Fruit fly (Drosophila melanogaster) S2 (cell line): ENCODE measurements around the gene beat-Ia.

Source experiments
- CG8478 ChIP-seq: fragments of >200 bp; optimal IDR thresholded peaks from 2 replicates; lab custom pipeline; 2018
- CTCF ChIP-seq, 2 experiments: fragments of >200 bp; optimal IDR thresholded peaks; 2 replicates each; lab custom pipeline; 2018

DNA sequence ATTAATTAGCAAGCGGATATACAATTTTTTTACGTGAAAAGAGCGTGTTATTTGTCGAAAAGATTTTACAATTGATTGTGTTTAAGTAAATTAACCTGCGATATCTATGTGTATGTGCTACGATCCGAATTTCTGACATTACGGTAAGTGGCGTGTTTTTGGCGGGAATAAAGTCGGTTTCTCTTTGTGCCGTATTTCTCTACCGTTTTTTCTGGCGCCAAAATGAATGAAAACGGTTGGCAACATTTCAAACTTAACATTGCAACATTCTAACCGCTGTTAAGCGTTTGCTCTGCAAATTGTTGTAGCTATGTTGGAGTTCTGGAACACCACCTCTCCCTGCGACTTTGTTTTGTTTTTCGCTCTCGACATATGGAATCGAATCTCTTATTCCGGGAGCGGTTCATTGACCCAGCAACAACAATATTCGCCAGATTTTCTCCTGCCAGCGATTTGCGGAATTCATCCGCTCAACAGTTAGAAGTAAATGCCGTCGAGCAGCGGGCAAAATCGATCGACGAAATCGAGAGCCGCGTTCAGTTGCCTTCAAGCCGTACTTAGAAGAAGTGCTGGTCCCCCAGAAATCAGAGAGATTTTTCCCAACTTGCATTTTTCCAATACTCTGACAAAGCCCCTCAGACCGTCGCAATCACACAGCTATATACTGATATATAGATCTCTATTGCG lies 7.2 kb upstream of the beat-Ia start:
- TF ChIP-seq CTCF (optimal IDR thresholded peaks at IDR 0.05; lab: Kevin White, UChicago) = no peak
- no peak for TF ChIP-seq CG8478 (lab: Kevin White, UChicago)
